Fruit fly (Drosophila melanogaster) whole organism, embryonic: ENCODE measurements around the gene CG7139.

Experiments
- ATbp ChIP-seq: fragments of 200-800 bp; sonication (Bioruptor generic); optimal IDR thresholded peaks from 2 replicates; lab custom pipeline; 2017; ENCODE audit warnings: missing biosample characterization, mild to moderate bottlenecking, missing genetic modification characterization, missing genetic modification reagents
- Adf1 ChIP-seq: fragments of 200-800 bp; sonication (Bioruptor generic); IDR thresholded peaks from 2 replicates; pipeline ENCODE4 v1.3.6; 2022; ENCODE audit warnings: missing biosample characterization, missing genetic modification characterization
- B-H1 ChIP-seq: fragments of 200-800 bp; sonication (Bioruptor generic); IDR thresholded peaks from 3 replicates; pipeline ENCODE4 v1.3.6; 2022; ENCODE audit warnings: missing biosample characterization, missing genetic modification characterization
- CG10267 ChIP-seq: fragments of 200-800 bp; sonication (Bioruptor generic); optimal IDR thresholded peaks from 2 replicates; lab custom pipeline; 2018; ENCODE audit warnings: missing biosample characterization, mild to moderate bottlenecking, missing genetic modification characterization, moderate library complexity
- CG11085 ChIP-seq: fragments of 200-800 bp; sonication (Bioruptor generic); IDR thresholded peaks from 2 replicates; pipeline ENCODE4 v1.3.6; 2022; ENCODE audit warnings: missing biosample characterization, missing genetic modification characterization
- CG11504 ChIP-seq: fragments of 200-800 bp; sonication (Bioruptor generic); optimal IDR thresholded peaks from 3 replicates; lab custom pipeline; 2019; ENCODE audit warnings: missing biosample characterization, mild to moderate bottlenecking, missing genetic modification characterization, moderate library complexity
- CG12236 ChIP-seq: fragments of 200-800 bp; sonication (Bioruptor generic); optimal IDR thresholded peaks from 2 replicates; lab custom pipeline; 2016; ENCODE audit warnings: missing biosample characterization, missing genetic modification characterization
- CG14710 ChIP-seq: fragments of 200-800 bp; sonication (Bioruptor generic); optimal IDR thresholded peaks from 3 replicates; lab custom pipeline; 2019; ENCODE audit warnings: missing biosample characterization, mild to moderate bottlenecking, missing genetic modification characterization, moderate library complexity
- CG1529 ChIP-seq: fragments of 200-800 bp; sonication (Bioruptor generic); optimal IDR thresholded peaks from 3 replicates; lab custom pipeline; 2018; ENCODE audit warnings: missing biosample characterization, missing genetic modification characterization
- CG1602 ChIP-seq: fragments of 200-800 bp; sonication (Bioruptor generic); optimal IDR thresholded peaks from 3 replicates; lab custom pipeline; 2016; ENCODE audit warnings: missing biosample characterization, missing genetic modification characterization
- CG16815 ChIP-seq: fragments of 200-800 bp; sonication (Bioruptor generic); optimal IDR thresholded peaks from 3 replicates; lab custom pipeline; 2017; ENCODE audit warnings: missing biosample characterization, mild to moderate bottlenecking, missing genetic modification characterization
- CG16863 ChIP-seq: fragments of 200-800 bp; sonication (Bioruptor generic); optimal IDR thresholded peaks from 3 replicates; lab custom pipeline; 2016; ENCODE audit warnings: missing biosample characterization, missing genetic modification characterization
- CG17912 ChIP-seq: fragments of 200-800 bp; sonication (Bioruptor generic); optimal IDR thresholded peaks from 2 replicates; lab custom pipeline; 2018; ENCODE audit warnings: missing biosample characterization, mild to moderate bottlenecking, missing genetic modification characterization
- CG18599 ChIP-seq: fragments of 200-800 bp; sonication (Bioruptor generic); optimal IDR thresholded peaks from 3 replicates; lab custom pipeline; 2017; ENCODE audit warnings: missing biosample characterization, missing genetic modification characterization, mild to moderate bottlenecking, moderate library complexity, missing genetic modification reagents
- CG2202 ChIP-seq: fragments of 200-800 bp; sonication (Bioruptor generic); optimal IDR thresholded peaks from 2 replicates; lab custom pipeline; 2018; ENCODE audit warnings: missing biosample characterization, mild to moderate bottlenecking, missing genetic modification characterization
- CG2712 ChIP-seq: fragments of 200-800 bp; optimal IDR thresholded peaks from 3 replicates; lab custom pipeline; 2019; ENCODE audit warnings: missing biosample characterization, mild to moderate bottlenecking, missing genetic modification characterization, moderate library complexity
- CG3065 ChIP-seq: fragments of 200-800 bp; sonication (Bioruptor generic); optimal IDR thresholded peaks from 2 replicates; lab custom pipeline; 2016; ENCODE audit warnings: missing biosample characterization, missing genetic modification characterization
- CG34376 ChIP-seq: fragments of 200-800 bp; sonication (Bioruptor generic); optimal IDR thresholded peaks from 2 replicates; lab custom pipeline; 2018; ENCODE audit warnings: missing biosample characterization, mild to moderate bottlenecking, missing genetic modification characterization
- CG4617 ChIP-seq: fragments of 200-800 bp; sonication (Bioruptor generic); optimal IDR thresholded peaks from 3 replicates; lab custom pipeline; 2016; ENCODE audit warnings: missing biosample characterization, missing genetic modification characterization, borderline replicate concordance
- CG6765 ChIP-seq: fragments of 200-800 bp; sonication (Bioruptor generic); optimal IDR thresholded peaks from 3 replicates; lab custom pipeline; 2017; ENCODE audit warnings: missing biosample characterization, mild to moderate bottlenecking, missing genetic modification characterization
- CG8089 ChIP-seq: fragments of 200-800 bp; sonication (Bioruptor generic); optimal IDR thresholded peaks from 3 replicates; lab custom pipeline; 2016; ENCODE audit warnings: missing biosample characterization, missing genetic modification characterization
- CG8388 ChIP-seq: fragments of 200-800 bp; sonication (Bioruptor generic); optimal IDR thresholded peaks from 2 replicates; lab custom pipeline; 2019; ENCODE audit warnings: missing biosample characterization, mild to moderate bottlenecking, missing genetic modification characterization, moderate library complexity
- CG8924 ChIP-seq: fragments of 200-800 bp; optimal IDR thresholded peaks from 3 replicates; lab custom pipeline; 2019; ENCODE audit warnings: missing biosample characterization, mild to moderate bottlenecking, missing genetic modification characterization, moderate library complexity
- Dfd ChIP-seq, 2 experiments: fragments of >200 bp; optimal IDR thresholded peaks; 2 replicates each; lab custom pipeline; 2017; ENCODE audit warnings: missing biosample characterization in 2 of 2, missing genetic modification characterization in 2 of 2
- Hmr ChIP-seq: fragments of 200-800 bp; sonication (Bioruptor generic); optimal IDR thresholded peaks from 3 replicates; lab custom pipeline; 2017; ENCODE audit warnings: mild to moderate bottlenecking, missing biosample characterization, missing genetic modification reagents, missing genetic modification characterization
- Hr3 ChIP-seq: fragments of 200-800 bp; sonication (Bioruptor generic); optimal IDR thresholded peaks from 3 replicates; lab custom pipeline; 2016; ENCODE audit warnings: missing biosample characterization, missing genetic modification characterization
- Jarid2 ChIP-seq: fragments of 200-800 bp; sonication (Bioruptor generic); optimal IDR thresholded peaks from 3 replicates; lab custom pipeline; 2017; ENCODE audit warnings: mild to moderate bottlenecking, missing biosample characterization, missing genetic modification reagents, missing genetic modification characterization
- Myb ChIP-seq: fragments of 200-800 bp; sonication (Bioruptor generic); optimal IDR thresholded peaks from 2 replicates; lab custom pipeline; 2016; ENCODE audit warnings: missing biosample characterization, missing genetic modification characterization
- NfI ChIP-seq: fragments of 200-800 bp; sonication (Bioruptor generic); optimal IDR thresholded peaks from 3 replicates; lab custom pipeline; 2018; ENCODE audit warnings: missing biosample characterization, mild to moderate bottlenecking, missing genetic modification characterization, moderate library complexity
- Poxn ChIP-seq: fragments of 200-800 bp; sonication (Bioruptor generic); IDR thresholded peaks from 2 replicates; pipeline ENCODE4 v1.3.6; 2022; ENCODE audit warnings: missing biosample characterization, missing genetic modification characterization
- Sin3A ChIP-seq: fragments of >200 bp; optimal IDR thresholded peaks from 2 replicates; lab custom pipeline; 2018
- Spps ChIP-seq: fragments of 200-800 bp; sonication (Bioruptor generic); optimal IDR thresholded peaks from 2 replicates; lab custom pipeline; 2018; ENCODE audit warnings: missing biosample characterization, mild to moderate bottlenecking, missing genetic modification characterization
- ab ChIP-seq: fragments of 200-800 bp; sonication (Bioruptor generic); optimal IDR thresholded peaks from 2 replicates; lab custom pipeline; 2016; ENCODE audit warnings: missing biosample characterization, missing genetic modification characterization
- ato ChIP-seq: fragments of 200-800 bp; sonication (Bioruptor generic); IDR thresholded peaks from 2 replicates; pipeline ENCODE4 v1.3.6; 2022; ENCODE audit warnings: missing biosample characterization, missing genetic modification characterization; ENCODE audit not compliant: partially characterized antibody
- dan ChIP-seq: fragments of 200-800 bp; sonication (Bioruptor generic); IDR thresholded peaks from 2 replicates; pipeline ENCODE4 v1.3.6; 2022; ENCODE audit warnings: missing biosample characterization, missing genetic modification characterization
- danr ChIP-seq: fragments of 200-800 bp; sonication (Bioruptor generic); IDR thresholded peaks from 2 replicates; pipeline ENCODE4 v1.3.6; 2022; ENCODE audit warnings: missing biosample characterization, missing genetic modification characterization
- dm ChIP-seq: fragments of 200-800 bp; sonication (Bioruptor generic); optimal IDR thresholded peaks from 3 replicates; lab custom pipeline; 2016; ENCODE audit warnings: missing biosample characterization, missing genetic modification characterization
- ems ChIP-seq: fragments of 200-800 bp; sonication (Bioruptor generic); optimal IDR thresholded peaks from 3 replicates; lab custom pipeline; 2016; ENCODE audit warnings: missing biosample characterization, missing genetic modification characterization
- fu2 ChIP-seq: fragments of 200-800 bp; sonication (Bioruptor generic); optimal IDR thresholded peaks from 2 replicates; lab custom pipeline; 2016; ENCODE audit warnings: missing biosample characterization, missing genetic modification characterization
- gcm2 ChIP-seq: fragments of 200-800 bp; sonication (Bioruptor generic); optimal IDR thresholded peaks from 2 replicates; lab custom pipeline; 2016; ENCODE audit warnings: missing biosample characterization, missing genetic modification characterization
- h ChIP-seq: fragments of >200 bp; optimal IDR thresholded peaks from 2 replicates; lab custom pipeline; 2017
- hb ChIP-seq: fragments of 200-800 bp; sonication (Bioruptor generic); IDR thresholded peaks from 3 replicates; pipeline ENCODE4 v1.3.6; 2022; ENCODE audit warnings: missing biosample characterization, missing genetic modification characterization; ENCODE audit not compliant: partially characterized antibody
- hbn ChIP-seq: fragments of 200-800 bp; sonication (Bioruptor generic); IDR thresholded peaks from 2 replicates; pipeline ENCODE4 v1.3.6; 2022; ENCODE audit warnings: missing biosample characterization, missing genetic modification characterization; ENCODE audit not compliant: partially characterized antibody
- lmd ChIP-seq: fragments of 200-800 bp; sonication (Bioruptor generic); IDR thresholded peaks from 2 replicates; pipeline ENCODE4 v1.3.6; 2022; ENCODE audit warnings: missing biosample characterization, missing genetic modification characterization
- nau ChIP-seq: fragments of 200-800 bp; sonication (Bioruptor generic); optimal IDR thresholded peaks from 3 replicates; lab custom pipeline; 2017; ENCODE audit warnings: missing biosample characterization, mild to moderate bottlenecking, missing genetic modification characterization, missing genetic modification reagents
- onecut ChIP-seq: fragments of 200-800 bp; sonication (Bioruptor generic); IDR thresholded peaks from 2 replicates; pipeline ENCODE4 v1.3.6; 2022; ENCODE audit warnings: missing biosample characterization, missing genetic modification characterization
- p53 ChIP-seq: fragments of 200-800 bp; sonication (Bioruptor generic); optimal IDR thresholded peaks from 2 replicates; lab custom pipeline; 2016; ENCODE audit warnings: missing biosample characterization, missing genetic modification characterization
- psq ChIP-seq: fragments of 200-800 bp; sonication (Bioruptor generic); optimal IDR thresholded peaks from 2 replicates; lab custom pipeline; 2017; ENCODE audit warnings: missing biosample characterization, missing genetic modification characterization
- sens ChIP-seq: fragments of 200-800 bp; sonication (Bioruptor generic); peaks from one replicate; lab custom pipeline; 2016; ENCODE audit warnings: missing biosample characterization, missing genetic modification characterization
- shn ChIP-seq: fragments of 200-800 bp; sonication (Bioruptor generic); optimal IDR thresholded peaks from 3 replicates; lab custom pipeline; 2016; ENCODE audit warnings: missing biosample characterization, missing genetic modification characterization
- sug ChIP-seq: fragments of 200-800 bp; optimal IDR thresholded peaks from 2 replicates; lab custom pipeline; 2019; ENCODE audit warnings: missing biosample characterization, mild to moderate bottlenecking, missing genetic modification characterization, moderate library complexity
- unpg ChIP-seq: fragments of 200-800 bp; sonication (Bioruptor generic); optimal IDR thresholded peaks from 3 replicates; lab custom pipeline; 2018; ENCODE audit warnings: missing biosample characterization, mild to moderate bottlenecking, missing genetic modification characterization, moderate library complexity
- usp ChIP-seq: fragments of >200 bp; optimal IDR thresholded peaks from 2 replicates; lab custom pipeline; 2017; ENCODE audit warnings: missing biosample characterization, missing genetic modification characterization

The CG7139 gene

dm6 chr3L:22065694-22066093 is 6.0 kb downstream of the CG7139 start, which contains the start of gene CG14561 (continued):
- TF ChIP-seq CG34376 (GFP tag; lab: Kevin White, UChicago) (no peak), unpg (GFP tag; lab: Kevin White, UChicago) (no peak), Adf1 (GFP tag; lab: Robert Waterston, UW) (no peak), CG12236 (GFP tag; lab: Kevin White, UChicago) (no peak), ato (GFP tag; lab: Robert Waterston, UW) (peak; percentile 84), CG3065 (GFP tag; lab: Kevin White, UChicago) (no peak), sug (tag; lab: Kevin White, UChicago) (no peak), Sin3A (lab: Kevin White, UChicago) (peak; percentile 69), CG16815 (GFP tag; lab: Kevin White, UChicago) (no peak), CG18599 (no peak), dan (GFP tag; lab: Robert Waterston, UW) (no peak), nau (GFP tag; lab: Kevin White, UChicago) (no peak), CG4617 (GFP tag; lab: Kevin White, UChicago) (peak; percentile 61), shn (GFP tag; lab: Kevin White, UChicago) (peak; percentile 29), CG8924 (peak; percentile 35), Poxn (GFP tag; lab: Robert Waterston, UW) (no peak), Myb (GFP tag; lab: Kevin White, UChicago) (peak; percentile 88), usp (GFP tag; lab: Kevin White, UChicago) (no peak), onecut (GFP tag; lab: Robert Waterston, UW) (no peak), CG1602 (GFP tag; lab: Kevin White, UChicago) (no peak), hb (GFP tag; lab: Robert Waterston, UW) (peak; percentile 88), CG2202 (tag; lab: Kevin White, UChicago) (no peak), CG14710 (tag; lab: Kevin White, UChicago) (peak; percentile 54), CG8089 (GFP tag; lab: Kevin White, UChicago) (no peak), Hr3 (GFP tag; lab: Kevin White, UChicago) (no peak), CG2712 (no peak), CG1529 (GFP tag; lab: Kevin White, UChicago) (no peak), dm (peak; percentile 18), lmd (GFP tag; lab: Robert Waterston, UW) (no peak), Hmr (GFP tag; lab: Kevin White, UChicago) (peak; percentile 22), CG10267 (tag; lab: Kevin White, UChicago) (peak; percentile 70), CG11504 (tag; lab: Kevin White, UChicago) (no peak), fu2 (GFP tag; lab: Kevin White, UChicago) (peak; percentile 22), CG16863 (GFP tag; lab: Kevin White, UChicago) (no peak), Dfd (GFP tag; optimal IDR thresholded peaks at IDR 0.05; lab: Kevin White, UChicago) (no peak), ems (GFP tag; lab: Kevin White, UChicago) (no peak), p53 (GFP tag; lab: Kevin White, UChicago) (peak; percentile 2), ATbp (GFP tag; lab: Kevin White, UChicago) (no peak), h (lab: Kevin White, UChicago) (no peak), danr (GFP tag; lab: Robert Waterston, UW) (no peak), Spps (tag; lab: Kevin White, UChicago) (no peak), B-H1 (GFP tag; lab: Robert Waterston, UW) (no peak), hbn (peak; percentile 89), CG6765 (GFP tag; lab: Kevin White, UChicago) (no peak), ab (no peak), Jarid2 (GFP tag; lab: Kevin White, UChicago) (no peak), psq (no peak), gcm2 (GFP tag; lab: Kevin White, UChicago) (no peak), CG8388 (GFP tag; lab: Kevin White, UChicago) (no peak), sens (GFP tag; lab: Kevin White, UChicago) (peak; percentile 91), NfI (no peak), CG11085 (GFP tag; lab: Robert Waterston, UW) (no peak), CG17912 (no peak)
